Worm (Caenorhabditis elegans) whole organism, L1 larva: Measurements from ENCODE around the gene clp-2.

Experiments used
- lir-3 ChIP-seq: sonication (generic microtip); optimal IDR thresholded peaks from 2 replicates; lab custom pipeline; 2016; ENCODE audit warnings: mild to moderate bottlenecking, missing genetic modification characterization, moderate library complexity, missing compliant biosample characterization; ENCODE audit not compliant: poor library complexity
- lsy-2 ChIP-seq, 2 experiments: fragments of 150-350 bp; optimal IDR thresholded peaks; 2 replicates each; lab custom pipeline; 2014; ENCODE audit warnings: missing biosample characterization in 2 of 2, missing genetic modification characterization in 2 of 2
- nhr-11 ChIP-seq: fragments of 150-350 bp; optimal IDR thresholded peaks from 2 replicates; lab custom pipeline; 2014; ENCODE audit warnings: missing biosample characterization, missing genetic modification characterization
- nhr-77 ChIP-seq: fragments of 150-350 bp; optimal IDR thresholded peaks from 2 replicates; lab custom pipeline; 2014; ENCODE audit warnings: missing biosample characterization, missing genetic modification characterization
- sox-4 ChIP-seq: sonication (generic microtip); optimal IDR thresholded peaks from 2 replicates; lab custom pipeline; 2016; ENCODE audit warnings: missing genetic modification characterization, missing compliant biosample characterization
- tbx-2 ChIP-seq: sonication (generic microtip); optimal IDR thresholded peaks from 2 replicates; lab custom pipeline; 2016; ENCODE audit warnings: missing genetic modification characterization, missing compliant biosample characterization

DNA sequence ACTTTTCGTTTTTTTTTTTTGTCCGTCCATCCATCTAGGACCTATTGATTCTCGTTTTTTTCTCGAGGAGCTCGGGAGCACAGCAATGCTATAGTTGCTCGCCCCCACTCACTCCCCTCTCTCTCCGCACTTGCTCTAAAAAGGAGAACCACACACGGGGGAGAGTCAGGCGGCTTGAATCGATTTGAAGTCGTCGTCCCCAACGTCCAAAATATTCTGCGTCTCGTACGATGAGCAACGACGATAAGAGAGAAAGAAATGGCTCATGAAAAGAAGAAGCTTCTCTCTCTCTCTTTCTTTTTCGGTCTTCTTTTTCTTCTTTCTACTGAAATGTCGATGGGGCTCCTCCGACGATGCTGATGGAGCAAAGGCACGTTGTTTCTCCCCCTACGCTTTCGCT, 47.4 kb downstream of the clp-2 start:
- TF ChIP-seq sox-4 (tag; lab: Kevin White, UChicago) (peak; percentile 12), lir-3 (tag; lab: Kevin White, UChicago) (no peak), tbx-2 (peak; percentile 62), nhr-11 (tag; lab: Kevin White, UChicago) (no peak), lsy-2 (tag; optimal IDR thresholded peaks at IDR 0.05; lab: Kevin White, UChicago) (peak in 1 of 2 experiments; percentile 65), nhr-77 (no peak)
